Worm (Caenorhabditis elegans) whole organism, young adult: ENCODE data around the gene F41E6.1.

Experiments
- B0261.1 ChIP-seq: sonication (generic microtip); optimal IDR thresholded peaks from 2 replicates; lab custom pipeline; 2016; ENCODE audit warnings: mild to moderate bottlenecking, missing genetic modification characterization, moderate library complexity, missing compliant biosample characterization
- B0336.3 ChIP-seq: fragments of 200-800 bp; sonication (Bioruptor generic); IDR thresholded peaks from 2 replicates; pipeline ENCODE4 v1.3.6; 2022; ENCODE audit warnings: missing genetic modification characterization, missing compliant biosample characterization
- F10E7.11 ChIP-seq: sonication (generic microtip); optimal IDR thresholded peaks from 2 replicates; lab custom pipeline; 2017; ENCODE audit warnings: mild to moderate bottlenecking, missing genetic modification characterization, moderate library complexity, missing compliant biosample characterization
- F39B2.1 ChIP-seq: fragments of 200-800 bp; sonication (Bioruptor generic); IDR thresholded peaks from 2 replicates; pipeline ENCODE4 v1.3.6; 2022; ENCODE audit warnings: missing genetic modification reagents, missing genetic modification characterization, missing compliant biosample characterization
- F57A8.1 ChIP-seq: fragments of 200-800 bp; sonication (Bioruptor generic); optimal IDR thresholded peaks from 2 replicates; lab custom pipeline; 2018; ENCODE audit warnings: mild to moderate bottlenecking, missing genetic modification characterization, moderate library complexity, missing compliant biosample characterization
- F57C9.4 ChIP-seq: sonication (generic microtip); optimal IDR thresholded peaks from 2 replicates; lab custom pipeline; 2017; ENCODE audit warnings: mild to moderate bottlenecking, missing genetic modification characterization, missing compliant biosample characterization
- K12H6.12 ChIP-seq: fragments of 200-800 bp; sonication (Bioruptor generic); optimal IDR thresholded peaks from 2 replicates; lab custom pipeline; 2018; ENCODE audit warnings: mild to moderate bottlenecking, missing genetic modification characterization, missing compliant biosample characterization
- T07F8.4 ChIP-seq: sonication (generic microtip); optimal IDR thresholded peaks from 2 replicates; lab custom pipeline; 2016; ENCODE audit warnings: mild to moderate bottlenecking, missing genetic modification characterization, moderate library complexity, missing compliant biosample characterization
- T26A5.8 ChIP-seq: sonication (generic microtip); optimal IDR thresholded peaks from 2 replicates; lab custom pipeline; 2016; ENCODE audit warnings: missing genetic modification characterization, missing compliant biosample characterization
- Y56A3A.18 ChIP-seq: fragments of 200-800 bp; sonication (Bioruptor generic); IDR thresholded peaks from 2 replicates; pipeline ENCODE4 v1.3.6; 2022; ENCODE audit warnings: missing genetic modification reagents, missing genetic modification characterization, missing compliant biosample characterization
- ama-1 ChIP-seq, 3 experiments: fragments of 150-350 bp in 1 of 3; sonication (generic microtip) in 2 of 3; optimal IDR thresholded peaks; 2 replicates each; lab custom pipeline; 2014 to 2018; ENCODE audit warnings: missing biosample characterization in 2 of 3, missing genetic modification characterization in 2 of 3, missing genetic modification reagents in 2 of 3
- athp-1 ChIP-seq: sonication (generic microtip); optimal IDR thresholded peaks from 2 replicates; lab custom pipeline; 2017; ENCODE audit warnings: mild to moderate bottlenecking, missing genetic modification characterization, missing compliant biosample characterization
- bed-1 ChIP-seq: fragments of 200-800 bp; sonication (Bioruptor generic); IDR thresholded peaks from 2 replicates; pipeline ENCODE4 v1.3.6; 2022; ENCODE audit warnings: missing genetic modification reagents, missing genetic modification characterization, missing compliant biosample characterization
- cebp-2 ChIP-seq: fragments of 200-800 bp; sonication (Bioruptor generic); IDR thresholded peaks from 2 replicates; pipeline ENCODE4 v1.3.6; 2022; ENCODE audit warnings: missing genetic modification characterization, missing compliant biosample characterization
- ceh-27 ChIP-seq: fragments of 200-800 bp; sonication (Bioruptor generic); optimal IDR thresholded peaks from 2 replicates; lab custom pipeline; 2018; ENCODE audit warnings: mild to moderate bottlenecking, missing genetic modification characterization, moderate library complexity, missing compliant biosample characterization
- ceh-79 ChIP-seq: sonication (generic microtip); optimal IDR thresholded peaks from 2 replicates; lab custom pipeline; 2017; ENCODE audit warnings: mild to moderate bottlenecking, missing genetic modification characterization, missing compliant biosample characterization
- chd-7 ChIP-seq: sonication (generic microtip); optimal IDR thresholded peaks from 2 replicates; lab custom pipeline; 2016; ENCODE audit warnings: mild to moderate bottlenecking, missing genetic modification characterization, moderate library complexity, missing compliant biosample characterization
- die-1 ChIP-seq: sonication (generic microtip); optimal IDR thresholded peaks from 2 replicates; lab custom pipeline; 2016; ENCODE audit warnings: missing genotype, mild to moderate bottlenecking, missing genetic modification characterization, missing compliant biosample characterization
- dox-1 ChIP-seq: fragments of 200-800 bp; sonication (Bioruptor generic); IDR thresholded peaks from 2 replicates; pipeline ENCODE4 v1.3.6; 2022; ENCODE audit warnings: missing genetic modification reagents, missing genetic modification characterization, missing compliant biosample characterization
- egl-18 ChIP-seq: fragments of 200-800 bp; sonication (Bioruptor generic); IDR thresholded peaks from 2 replicates; pipeline ENCODE4 v1.3.6; 2022; ENCODE audit warnings: missing genetic modification reagents, missing genetic modification characterization, missing compliant biosample characterization
- egl-44 ChIP-seq: fragments of 200-800 bp; sonication (Bioruptor generic); IDR thresholded peaks from 2 replicates; pipeline ENCODE4 v1.3.6; 2022; ENCODE audit warnings: missing genetic modification reagents, missing genetic modification characterization, missing compliant biosample characterization
- ets-4 ChIP-seq: fragments of 200-800 bp; sonication (Bioruptor generic); optimal IDR thresholded peaks from 2 replicates; lab custom pipeline; 2018; ENCODE audit warnings: mild to moderate bottlenecking, missing genetic modification characterization, missing compliant biosample characterization
- hmg-20 ChIP-seq: fragments of 200-800 bp; sonication (Bioruptor generic); IDR thresholded peaks from 2 replicates; pipeline ENCODE4 v1.3.6; 2022; ENCODE audit warnings: missing genetic modification reagents, missing genetic modification characterization, missing compliant biosample characterization
- let-526 ChIP-seq: fragments of 200-800 bp; sonication (Bioruptor generic); IDR thresholded peaks from 2 replicates; pipeline ENCODE4 v1.3.6; 2022; ENCODE audit warnings: missing genetic modification reagents, missing genetic modification characterization, missing compliant biosample characterization
- lsl-1 ChIP-seq: fragments of 200-800 bp; sonication (Bioruptor generic); optimal IDR thresholded peaks from 2 replicates; lab custom pipeline; 2018; ENCODE audit warnings: mild to moderate bottlenecking, missing genetic modification characterization, moderate library complexity, missing compliant biosample characterization
- mcd-1 ChIP-seq: fragments of 200-800 bp; sonication (Bioruptor generic); IDR thresholded peaks from 2 replicates; pipeline ENCODE4 v1.3.6; 2022; ENCODE audit warnings: missing genetic modification reagents, missing genetic modification characterization, missing compliant biosample characterization
- nfya-2 ChIP-seq: fragments of 200-800 bp; sonication (Bioruptor generic); IDR thresholded peaks from 2 replicates; pipeline ENCODE4 v1.3.6; 2022; ENCODE audit warnings: missing genetic modification reagents, missing genetic modification characterization, missing compliant biosample characterization
- nhr-120 ChIP-seq: fragments of 200-800 bp; sonication (Bioruptor generic); IDR thresholded peaks from 2 replicates; pipeline ENCODE4 v1.3.6; 2022; ENCODE audit warnings: missing genetic modification characterization, missing compliant biosample characterization
- nhr-179 ChIP-seq: sonication (generic microtip); optimal IDR thresholded peaks from 2 replicates; lab custom pipeline; 2016; ENCODE audit warnings: mild to moderate bottlenecking, missing genetic modification characterization, missing compliant biosample characterization
- nhr-90 ChIP-seq: sonication (generic microtip); optimal IDR thresholded peaks from 2 replicates; lab custom pipeline; 2016; ENCODE audit warnings: missing genotype, mild to moderate bottlenecking, missing genetic modification characterization, missing compliant biosample characterization
- rcor-1 ChIP-seq: fragments of 200-800 bp; sonication (Bioruptor generic); IDR thresholded peaks from 2 replicates; pipeline ENCODE4 v1.3.6; 2022; ENCODE audit warnings: missing genetic modification reagents, missing genetic modification characterization, missing compliant biosample characterization
- rpc-1 ChIP-seq, 2 experiments: fragments of 150-350 bp in 1 of 2; sonication (generic microtip) in 1 of 2; optimal IDR thresholded peaks; 2 replicates each; lab custom pipeline; 2014 to 2018; ENCODE audit warnings: missing biosample characterization in 1 of 2, missing genetic modification characterization in 1 of 2, missing genetic modification reagents in 1 of 2, missing genotype in 1 of 2
- sdz-38 ChIP-seq: sonication (generic microtip); optimal IDR thresholded peaks from 2 replicates; lab custom pipeline; 2016; ENCODE audit warnings: missing genotype, missing genetic modification characterization, missing compliant biosample characterization
- snpc-1.3 ChIP-seq: sonication (generic microtip); optimal IDR thresholded peaks from 2 replicates; lab custom pipeline; 2017; ENCODE audit warnings: missing genetic modification characterization, mild to moderate bottlenecking, missing compliant biosample characterization, antibody characterized with exemption, moderate library complexity, missing genotype, missing genetic modification reagents; ENCODE audit not compliant: insufficient read depth
- snpc-4 ChIP-seq, 5 experiments: fragments of 150-350 bp in 1 of 5; sonication (generic microtip) in 4 of 5; optimal IDR thresholded peaks; 2 replicates each; lab custom pipeline; 2014 to 2018; ENCODE audit warnings: missing genetic modification characterization in 5 of 5, missing biosample characterization in 3 of 5, antibody characterized with exemption in 2 of 5, mild to moderate bottlenecking in 2 of 5, missing compliant biosample characterization in 2 of 5, missing genotype in 2 of 5, moderate library complexity in 2 of 5, missing genetic modification reagents in 1 of 5
- zfh-2 ChIP-seq: fragments of 200-800 bp; sonication (Bioruptor generic); conservative IDR thresholded peaks from 2 replicates; pipeline ENCODE4 v1.3.6; 2022; ENCODE audit warnings: missing genetic modification reagents, missing genetic modification characterization, missing compliant biosample characterization
- ztf-18 ChIP-seq: sonication (generic microtip); optimal IDR thresholded peaks from 2 replicates; lab custom pipeline; 2016; ENCODE audit warnings: missing genotype, mild to moderate bottlenecking, missing genetic modification characterization, missing compliant biosample characterization
- ztf-26 ChIP-seq: sonication (generic microtip); optimal IDR thresholded peaks from 2 replicates; lab custom pipeline; 2017; ENCODE audit warnings: missing genetic modification characterization, missing compliant biosample characterization
- ztf-28 ChIP-seq: fragments of 200-800 bp; sonication (Bioruptor generic); IDR thresholded peaks from 2 replicates; pipeline ENCODE4 v1.3.6; 2022; ENCODE audit warnings: missing genetic modification reagents, missing genetic modification characterization, missing compliant biosample characterization

F41E6.1 gene

DNA sequence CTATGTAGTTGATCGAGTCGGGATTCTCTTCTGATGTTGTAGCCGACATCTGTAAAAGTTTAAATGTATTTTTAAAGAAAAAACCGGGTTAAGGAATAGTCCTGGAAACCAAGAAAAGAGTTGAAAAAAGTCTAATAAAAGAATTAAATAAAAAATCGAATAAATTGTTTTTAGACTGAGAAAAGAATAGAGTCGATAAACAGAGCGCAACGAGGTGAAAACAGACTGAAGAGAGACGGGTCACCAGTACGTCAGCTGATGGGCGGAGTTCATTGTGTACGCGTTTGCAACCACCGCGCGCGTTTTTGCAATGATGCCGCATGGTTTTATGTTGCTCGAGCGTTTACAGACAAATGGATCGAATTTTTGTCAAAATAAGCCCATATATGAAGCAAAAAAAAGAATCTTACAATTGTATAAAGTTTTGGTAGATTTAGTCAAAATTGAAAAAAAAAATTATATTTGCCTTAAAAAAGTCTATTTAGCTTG lies 8.9 kb downstream of the F41E6.1 start, which contains the start of gene atg-18 (continued):
- TF ChIP-seq nhr-179 (tag; lab: Kevin White, UChicago) (no peak), ceh-79 (tag; lab: Kevin White, UChicago) (no peak), T26A5.8 (tag; lab: Kevin White, UChicago) (no peak), ztf-28 (GFP tag; lab: Robert Waterston, UW) (no peak), ztf-18 (tag; lab: Kevin White, UChicago) (peak; percentile 41), rpc-1 (optimal IDR thresholded peaks at IDR 0.05; lab: Kevin White, UChicago) (peak; percentile 31), rpc-1 (tag; optimal IDR thresholded peaks at IDR 0.05; lab: Kevin White, UChicago) (no peak), F10E7.11 (tag; lab: Kevin White, UChicago) (no peak), egl-18 (GFP tag; lab: Robert Waterston, UW) (no peak), die-1 (tag; lab: Kevin White, UChicago) (no peak)

DNA sequence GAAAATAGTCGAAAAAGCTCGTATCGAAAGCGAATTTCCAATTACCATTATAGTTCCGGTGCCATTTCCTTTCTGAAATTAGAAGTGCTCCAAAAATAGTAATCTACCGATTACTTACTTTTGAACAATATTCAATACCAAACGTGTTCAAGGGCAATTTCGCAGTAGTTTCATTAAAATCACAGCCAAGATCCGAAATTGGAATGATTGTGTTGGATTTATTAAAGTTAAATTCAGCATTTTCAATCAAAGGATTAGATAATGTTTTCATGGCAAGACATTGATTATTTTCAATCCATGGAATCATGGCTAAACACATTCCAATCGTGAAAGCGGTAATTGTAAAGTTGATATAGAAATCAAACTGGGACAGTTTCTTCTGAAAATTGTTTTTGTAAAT lies 10.4 kb downstream of the F41E6.1 start:
- TF ChIP-seq nhr-179 (tag; lab: Kevin White, UChicago) = no peak
- TF ChIP-seq, all 124 proteins: peak for 0

DNA sequence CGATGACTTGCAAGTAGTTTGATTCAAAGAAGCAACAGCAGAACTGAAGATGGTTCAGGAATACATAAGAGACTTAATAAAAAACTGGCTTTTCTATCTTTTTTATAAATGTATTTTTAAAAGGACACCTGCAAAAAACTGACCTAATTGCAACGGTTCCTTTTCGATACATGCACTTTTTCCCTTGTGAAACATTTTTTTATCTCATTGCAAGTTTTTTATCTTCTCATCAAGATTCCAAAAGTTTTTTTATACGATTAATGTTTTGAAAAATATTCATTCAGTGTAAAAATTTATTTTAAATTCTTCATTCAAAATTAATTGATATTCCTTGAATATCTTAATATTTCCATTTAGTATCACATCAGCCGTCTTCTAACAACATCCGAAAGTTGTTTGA lies 13.2 kb downstream of the F41E6.1 start, which contains the start of gene oac-29:
Gene oac-29 (minus strand): TSS at position 101 of the 400 bp plus-strand sequence.
- TF ChIP-seq K12H6.12 (no peak), athp-1 (tag; lab: Kevin White, UChicago) (no peak), ztf-26 (tag; lab: Kevin White, UChicago) (no peak), bed-1 (no peak), rcor-1 (GFP tag; lab: Robert Waterston, UW) (no peak), B0261.1 (no peak), T07F8.4 (tag; lab: Kevin White, UChicago) (no peak), Y56A3A.18 (no peak)

DNA sequence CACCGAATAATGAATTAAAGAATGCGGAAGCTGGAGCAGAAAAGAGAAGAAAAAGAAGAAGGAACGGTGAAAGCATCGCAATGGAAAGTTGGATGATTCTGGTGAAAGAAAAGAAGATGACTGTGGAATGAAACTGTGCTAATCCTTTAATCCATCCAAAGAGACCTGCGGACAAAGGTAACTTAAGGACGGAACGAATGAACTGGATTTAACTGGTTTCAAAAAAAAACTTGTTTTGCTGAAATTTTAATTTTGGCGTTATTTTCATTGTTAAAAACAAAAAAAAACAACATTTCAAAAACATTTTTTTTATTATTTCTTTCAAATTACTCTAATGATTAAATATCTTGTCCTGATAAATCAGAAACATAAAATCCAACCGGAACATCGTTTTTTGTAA lies 14.5 kb downstream of the F41E6.1 start, which contains the start of gene grl-12:
Gene grl-12 (minus strand): TSS at position 101 of the 400 bp plus-strand sequence.
- TF ChIP-seq ama-1 (optimal IDR thresholded peaks at IDR 0.05; lab: Kevin White, UChicago) (no peak), ama-1 (GFP tag; optimal IDR thresholded peaks at IDR 0.05; lab: Kevin White, UChicago) (no peak), hmg-20 (no peak), die-1 (tag; lab: Kevin White, UChicago) (no peak), F57A8.1 (GFP tag; lab: Kevin White, UChicago) (no peak), sdz-38 (no peak), F57C9.4 (tag; lab: Kevin White, UChicago) (no peak), ztf-26 (tag; lab: Kevin White, UChicago) (no peak), ztf-18 (tag; lab: Kevin White, UChicago) (no peak), nfya-2 (GFP tag; lab: Robert Waterston, UW) (no peak), mcd-1 (GFP tag; lab: Robert Waterston, UW) (no peak), chd-7 (tag; lab: Kevin White, UChicago) (no peak), nhr-120 (no peak), athp-1 (tag; lab: Kevin White, UChicago) (no peak), ceh-27 (GFP tag; lab: Kevin White, UChicago) (no peak), snpc-1.3 (no peak), dox-1 (GFP tag; lab: Robert Waterston, UW) (no peak), T26A5.8 (tag; lab: Kevin White, UChicago) (no peak)

DNA sequence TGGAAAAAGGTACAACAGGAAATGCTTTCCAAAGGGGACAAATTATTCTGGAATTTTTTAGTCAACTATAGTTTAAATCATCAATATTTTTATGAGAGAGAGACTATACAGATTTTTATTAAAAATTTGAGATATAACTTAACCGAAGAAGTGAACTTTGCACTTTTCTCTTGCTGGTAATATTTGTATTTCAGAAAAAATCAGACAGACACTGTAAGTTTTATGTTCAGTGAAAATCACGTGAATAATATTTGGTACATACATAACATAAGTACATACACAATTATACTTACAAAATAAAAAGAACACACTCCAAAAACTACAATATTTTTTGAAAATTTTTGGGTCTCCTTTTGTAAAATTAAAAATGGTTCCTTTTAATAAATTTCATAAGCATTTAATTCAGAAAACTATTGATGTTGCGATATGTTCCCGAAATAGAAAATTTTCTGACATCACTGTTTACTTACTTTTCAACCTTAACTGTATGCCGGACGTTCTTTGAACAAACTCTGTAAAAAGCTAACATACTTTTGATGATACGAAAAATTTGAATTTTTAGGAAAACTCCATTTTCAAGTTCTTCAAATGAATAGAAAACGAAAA lies 15.4 kb downstream of the F41E6.1 start, which contains the start of the genes F28A12.10 and acd-4:
Gene F28A12.10 (minus strand): TSS at position 101 of the 606 bp plus-strand sequence.
Gene acd-4 (plus strand): TSS at position 556 of the 606 bp plus-strand sequence.
- TF ChIP-seq lsl-1 (GFP tag; lab: Kevin White, UChicago) (no peak), zfh-2 (no peak), let-526 (GFP tag; lab: Robert Waterston, UW) (no peak), F39B2.1 (GFP tag; lab: Robert Waterston, UW) (no peak), sdz-38 (no peak), ceh-79 (tag; lab: Kevin White, UChicago) (no peak), B0336.3 (no peak), cebp-2 (no peak), ets-4 (GFP tag; lab: Kevin White, UChicago) (no peak), nhr-90 (no peak), egl-44 (GFP tag; lab: Robert Waterston, UW) (no peak), snpc-4 (GFP tag; optimal IDR thresholded peaks at IDR 0.05; lab: Kevin White, UChicago) (no peak), snpc-4 (tag; optimal IDR thresholded peaks at IDR 0.05; lab: Kevin White, UChicago) (no peak)
